Worm (Caenorhabditis elegans): ENCODE measurements around the gene T04C12.33.

- no peak for TF ChIP-seq him-1 (tag; optimal IDR thresholded peaks at IDR 0.05)
- TF ChIP-seq W03F9.2 (tag; optimal IDR thresholded peaks at IDR 0.05): no peak
These were observed 8.3 kb upstream of the T04C12.33 start, which contains the start of gene C45B11.6 for ce11 chrV:11043767-11044166.

Measured in whole organism, L4/young adult.